Worm (Caenorhabditis elegans): ENCODE data around the gene C08B6.2.

ce11 chrV:10123324-10123723 lies 17.8 kb downstream of the C08B6.2 start, which contains the start of gene C08B6.6:
- TF ChIP-seq aly-2 (tag; optimal IDR thresholded peaks at IDR 0.05) (no peak), nhr-77 (tag; optimal IDR thresholded peaks at IDR 0.05) (no peak), lin-39 (tag; optimal IDR thresholded peaks at IDR 0.05) (no peak), nhr-12 (tag; optimal IDR thresholded peaks at IDR 0.05) (no peak), alr-1 (tag; optimal IDR thresholded peaks at IDR 0.05) (no peak), unc-39 (tag; optimal IDR thresholded peaks at IDR 0.05) (no peak), C34F6.9 (tag; optimal IDR thresholded peaks at IDR 0.05) (no peak), egl-27 (tag; optimal IDR thresholded peaks at IDR 0.05) (no peak), nhr-25 (tag; optimal IDR thresholded peaks at IDR 0.05) (no peak), blmp-1 (tag; optimal IDR thresholded peaks at IDR 0.05; ENCODE audit: insufficient read depth) (no peak), zag-1 (tag; optimal IDR thresholded peaks at IDR 0.05) (no peak), crh-2 (tag; optimal IDR thresholded peaks at IDR 0.05) (no peak), F13H6.1 (tag; optimal IDR thresholded peaks at IDR 0.05) (no peak), lsy-2 (tag; optimal IDR thresholded peaks at IDR 0.05) (no peak)

Measured in whole organism, L2 larva.